Fruit fly (Drosophila melanogaster) whole organism, pupa: ENCODE measurements around the gene Trf4-1.

ENCODE experiments used
- CG10348 ChIP-seq: fragments of 200-800 bp; sonication (Bioruptor generic); IDR thresholded peaks from 2 replicates; pipeline ENCODE4 v1.3.6; 2022; ENCODE audit warnings: missing biosample characterization, missing genetic modification characterization
- CG17806 ChIP-seq: fragments of 200-800 bp; sonication (Bioruptor generic); optimal IDR thresholded peaks from 2 replicates; lab custom pipeline; 2018; ENCODE audit warnings: missing biosample characterization, mild to moderate bottlenecking, missing genetic modification characterization, moderate library complexity
- CG32121 ChIP-seq: fragments of 200-800 bp; sonication (Bioruptor generic); IDR thresholded peaks from 2 replicates; pipeline ENCODE4 v1.3.6; 2022; ENCODE audit warnings: missing biosample characterization, missing genetic modification characterization
- D1 ChIP-seq: fragments of 200-800 bp; sonication (Bioruptor generic); optimal IDR thresholded peaks from 2 replicates; lab custom pipeline; 2018; ENCODE audit warnings: missing biosample characterization, mild to moderate bottlenecking, missing genetic modification characterization, moderate library complexity
- Pif1A ChIP-seq: fragments of 200-800 bp; sonication (Bioruptor generic); optimal IDR thresholded peaks from 3 replicates; lab custom pipeline; 2016; ENCODE audit warnings: missing biosample characterization, missing genetic modification characterization
- gl ChIP-seq: fragments of 200-800 bp; sonication (Bioruptor generic); optimal IDR thresholded peaks from 2 replicates; lab custom pipeline; 2018; ENCODE audit warnings: missing biosample characterization, mild to moderate bottlenecking, missing genetic modification characterization

DNA sequence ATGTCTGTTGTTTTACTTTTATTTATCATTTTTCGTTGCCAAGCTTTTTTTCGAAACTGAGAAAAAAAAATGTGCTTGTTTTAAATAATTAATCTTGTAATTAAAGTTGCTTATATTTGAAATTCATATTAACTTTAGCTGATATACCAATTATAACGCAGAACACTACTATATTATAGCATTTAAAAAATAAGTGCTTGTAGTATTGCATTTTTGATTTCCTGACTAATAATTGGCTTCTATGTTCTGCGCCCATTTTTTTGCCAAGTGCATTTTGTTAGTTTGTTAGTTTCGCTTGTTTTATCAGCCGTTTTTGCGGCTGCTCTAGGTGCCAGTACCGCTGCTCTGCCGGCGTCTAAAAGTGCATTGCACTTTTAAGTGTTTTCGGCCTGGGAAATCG lies 38.6 kb upstream of the Trf4-1 start:
- TF ChIP-seq CG17806 (no peak), CG10348 (no peak), gl (no peak), D1 (tag; lab: Kevin White, UChicago) (no peak), Pif1A (GFP tag; lab: Kevin White, UChicago) (no peak), CG32121 (GFP tag; lab: Robert Waterston, UW) (peak; percentile 64)
